Worm (Caenorhabditis elegans): ENCODE measurements around the gene lea-1.

The lea-1 gene

DNA sequence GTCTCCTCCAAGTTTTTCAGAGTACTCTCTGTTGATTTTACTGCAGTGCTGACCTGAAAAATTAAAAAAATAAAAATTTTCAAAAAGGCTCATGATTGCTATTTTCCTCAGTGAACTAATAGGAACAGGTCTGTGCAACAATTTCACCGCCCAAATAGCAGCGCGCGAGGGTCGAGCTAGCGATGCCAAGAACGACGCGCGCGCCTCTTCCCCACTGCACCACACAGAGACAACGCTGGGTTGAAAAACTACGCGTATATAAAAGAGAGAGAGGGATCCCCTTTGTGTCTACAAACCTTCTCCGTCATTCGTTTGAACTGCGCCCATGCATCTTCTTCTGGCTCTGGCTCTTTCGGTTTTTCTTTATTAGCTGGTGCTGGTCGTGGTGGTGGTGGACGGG, 41.6 kb upstream of the lea-1 start:
- TF ChIP-seq lir-1 (GFP tag; conservative IDR thresholded peaks at IDR 0.05) (peak; percentile 42; the same call in 1 of the 2 replicates), chd-7 (tag; optimal IDR thresholded peaks at IDR 0.05) (peak; percentile 95), cebp-2 (GFP tag; IDR thresholded peaks at IDR 0.05) (peak; percentile 98), attf-5 (GFP tag; optimal IDR thresholded peaks at IDR 0.05) (peak; percentile 85), nfyb-1 (GFP tag; IDR thresholded peaks at IDR 0.05) (peak; percentile 93), C17E4.6 (GFP tag; IDR thresholded peaks at IDR 0.05) (peak; percentile 72; the same call in 1 of the 2 replicates), hrde-1 (tag; optimal IDR thresholded peaks at IDR 0.05; ENCODE audit: borderline replicate concordance) (peak; percentile 86), B0261.1 (tag; optimal IDR thresholded peaks at IDR 0.05) (peak; percentile 96), aptf-3 (GFP tag; IDR thresholded peaks at IDR 0.05) (0 out of 2 replicates have a peak, but pooled peaks have one; percentile 64), let-607 (tag; optimal IDR thresholded peaks at IDR 0.05) (peak; percentile 62 to 73), lin-40 (tag; optimal IDR thresholded peaks at IDR 0.05) (peak; percentile 77), nhr-179 (tag; optimal IDR thresholded peaks at IDR 0.05) (peak; percentile 69), lin-54 (GFP tag; optimal IDR thresholded peaks at IDR 0.05) (peak; percentile 81), nhr-120 (GFP tag; IDR thresholded peaks at IDR 0.05) (peak; percentile 96), madf-8 (GFP tag; conservative IDR thresholded peaks at IDR 0.05) (0 out of 2 replicates have a peak, but pooled peaks have one; percentile 16), pbrm-1 (GFP tag; IDR thresholded peaks at IDR 0.05) (peak; percentile 59; the same call in 1 of the 2 replicates), T07F8.4 (tag; optimal IDR thresholded peaks at IDR 0.05) (peak; percentile 94), Y95B8A.8 (GFP tag; IDR thresholded peaks at IDR 0.05) (0 out of 2 replicates have a peak, but pooled peaks have one; percentile 80), ceh-27 (GFP tag; optimal IDR thresholded peaks at IDR 0.05) (peak; percentile 78), madf-3 (GFP tag; IDR thresholded peaks at IDR 0.05) (peak; percentile 83), K12H6.12 (tag; optimal IDR thresholded peaks at IDR 0.05) (peak; percentile 80), mxl-1 (tag; optimal IDR thresholded peaks at IDR 0.05) (peak; percentile 98), ztf-22 (GFP tag; optimal IDR thresholded peaks at IDR 0.05) (peak; percentile 75), egrh-3 (GFP tag; IDR thresholded peaks at IDR 0.05) (peak; percentile 63), repo-1 (tag; optimal IDR thresholded peaks at IDR 0.05) (peak; percentile 94), bed-2 (GFP tag; IDR thresholded peaks at IDR 0.05) (no peak), ama-1 (optimal IDR thresholded peaks at IDR 0.05) (no peak), ama-1 (GFP tag; optimal IDR thresholded peaks at IDR 0.05) (peak; percentile 85 to 94), ekl-4 (GFP tag; IDR thresholded peaks at IDR 0.05) (peak; percentile 82), efl-1 (GFP tag; optimal IDR thresholded peaks at IDR 0.05) (peak; percentile 32), dox-1 (GFP tag; IDR thresholded peaks at IDR 0.05) (peak; percentile 87), him-1 (tag; optimal IDR thresholded peaks at IDR 0.05) (peak; percentile 97), K11D2.4 (GFP tag; IDR thresholded peaks at IDR 0.05) (peak; percentile 43; the same call in 1 of the 2 replicates), ztf-18 (tag; optimal IDR thresholded peaks at IDR 0.05) (peak; percentile 85), nhr-90 (tag; optimal IDR thresholded peaks at IDR 0.05) (peak; percentile 97), lsy-27 (tag; optimal IDR thresholded peaks at IDR 0.05; ENCODE audit: borderline replicate concordance, insufficient read depth) (no peak), egl-18 (GFP tag; IDR thresholded peaks at IDR 0.05) (0 out of 2 replicates have a peak, but pooled peaks have one; percentile 60), hsf-1 (GFP tag; IDR thresholded peaks at IDR 0.05) (peak; percentile 76), ztf-3 (GFP tag; optimal IDR thresholded peaks at IDR 0.05) (peak; percentile 35), F10E7.11 (tag; optimal IDR thresholded peaks at IDR 0.05) (peak; percentile 84), sdz-38 (tag; optimal IDR thresholded peaks at IDR 0.05) (peak; percentile 48), bed-1 (GFP tag; IDR thresholded peaks at IDR 0.05) (peak; percentile 94), tlf-1 (GFP tag; optimal IDR thresholded peaks at IDR 0.05) (peak; percentile 85), lag-1 (GFP tag; IDR thresholded peaks at IDR 0.05) (no peak), athp-1 (tag; optimal IDR thresholded peaks at IDR 0.05) (peak; percentile 95), ztf-26 (tag; optimal IDR thresholded peaks at IDR 0.05) (peak; percentile 75), let-526 (GFP tag; IDR thresholded peaks at IDR 0.05) (0 out of 2 replicates have a peak, but pooled peaks have one; percentile 34), Y79H2A.3 (GFP tag; conservative IDR thresholded peaks at IDR 0.05) (no peak), zim-3 (tag; optimal IDR thresholded peaks at IDR 0.05) (peak; percentile 94)
